Fruit fly (Drosophila melanogaster): ENCODE results near the gene CG15386.

CG15386 gene

DNA sequence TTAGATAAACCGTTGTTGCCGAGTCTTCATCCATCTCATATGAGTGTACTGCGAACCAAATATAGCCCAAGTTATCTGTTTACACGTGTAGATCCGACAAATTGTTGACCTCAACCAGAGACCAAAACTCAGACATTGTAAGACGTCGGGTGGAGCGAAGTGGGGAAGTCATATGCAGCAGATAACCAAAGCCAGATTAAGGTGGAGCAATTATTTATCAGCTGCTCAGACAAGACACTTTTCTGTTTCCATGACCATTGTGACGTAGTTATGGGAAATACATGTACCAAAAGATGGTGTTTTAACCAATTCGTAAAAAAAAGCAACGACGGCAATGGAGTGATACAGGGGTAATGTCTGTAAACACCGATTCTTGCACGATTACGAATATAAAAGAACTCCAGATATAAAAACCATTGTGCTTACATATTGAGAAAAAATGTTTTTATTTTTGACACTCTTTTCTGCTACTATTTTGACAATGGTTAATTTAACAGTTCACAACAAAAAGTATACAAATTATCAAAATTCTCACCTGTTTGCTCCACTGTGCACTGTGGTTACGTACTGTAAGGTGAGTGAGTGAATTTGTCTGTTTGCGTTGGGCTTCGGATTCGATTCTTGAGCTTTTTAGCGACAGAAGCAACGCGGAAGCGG is 39.6 kb downstream of the CG15386 start (continued):
- TF ChIP-seq CG13894 (tag; optimal IDR thresholded peaks at IDR 0.05) (no peak), gro (GFP tag; optimal IDR thresholded peaks at IDR 0.05) (peak; percentile 62), dan (GFP tag; IDR thresholded peaks at IDR 0.05) (no peak), pita (GFP tag; optimal IDR thresholded peaks at IDR 0.05) (no peak), jumu (GFP tag; optimal IDR thresholded peaks at IDR 0.05) (peak; percentile 27), tx (GFP tag; optimal IDR thresholded peaks at IDR 0.05) (peak; percentile 21), CG16863 (GFP tag; optimal IDR thresholded peaks at IDR 0.05) (peak; percentile 61), zfh2 (GFP tag; optimal IDR thresholded peaks at IDR 0.05) (peak; percentile 40), rib (GFP tag; IDR thresholded peaks at IDR 0.05) (no peak), Bteb2 (GFP tag; optimal IDR thresholded peaks at IDR 0.05) (no peak), toy (GFP tag; IDR thresholded peaks at IDR 0.05) (no peak), CG10274 (GFP tag; optimal IDR thresholded peaks at IDR 0.05) (peak; percentile 25), ftz-f1 (GFP tag; optimal IDR thresholded peaks at IDR 0.05) (no peak), CG2120 (GFP tag; optimal IDR thresholded peaks at IDR 0.05) (peak; percentile 75), CG17912 (GFP tag; optimal IDR thresholded peaks at IDR 0.05) (no peak), CG2199 (GFP tag; IDR thresholded peaks at IDR 0.05) (no peak), CG11093 (GFP tag; IDR thresholded peaks at IDR 0.05) (peak; percentile 14; the same call in 1 of the 3 replicates), CG2678 (tag; optimal IDR thresholded peaks at IDR 0.05) (peak; percentile 53), ham (GFP tag; IDR thresholded peaks at IDR 0.05) (no peak), CG14050 (GFP tag; IDR thresholded peaks at IDR 0.05) (peak; percentile 45; the same call in 2 of the 3 replicates), Atf-2 (GFP tag; optimal IDR thresholded peaks at IDR 0.05) (peak; percentile 50), CG42726 (GFP tag; IDR thresholded peaks at IDR 0.05; ENCODE audit: partially characterized antibody) (no peak), CG6791 (GFP tag; IDR thresholded peaks at IDR 0.05; ENCODE audit: partially characterized antibody) (no peak), CG8765 (GFP tag; IDR thresholded peaks at IDR 0.05) (no peak), Dbx (GFP tag; IDR thresholded peaks at IDR 0.05) (0 out of 3 replicates have a peak, but pooled peaks have one; percentile 28), Sox100B (GFP tag; optimal IDR thresholded peaks at IDR 0.05) (peak; percentile 40), dysf (GFP tag; IDR thresholded peaks at IDR 0.05) (peak; percentile 66), CG6689 (GFP tag; IDR thresholded peaks at IDR 0.05) (0 out of 2 replicates have a peak, but pooled peaks have one; percentile 25), corto (GFP tag; optimal IDR thresholded peaks at IDR 0.05) (peak; percentile 53), grau (tag; optimal IDR thresholded peaks at IDR 0.05) (peak; percentile 61), jing (GFP tag; optimal IDR thresholded peaks at IDR 0.05) (no peak), HLH54F (GFP tag; optimal IDR thresholded peaks at IDR 0.05) (peak; percentile 56), CG9215 (GFP tag; IDR thresholded peaks at IDR 0.05) (0 out of 2 replicates have a peak, but pooled peaks have one; percentile 31), Meics (GFP tag; optimal IDR thresholded peaks at IDR 0.05) (peak; percentile 62), CG17612 (GFP tag; IDR thresholded peaks at IDR 0.05) (no peak), az2 (GFP tag; optimal IDR thresholded peaks at IDR 0.05) (peak; percentile 52), Sin3A (optimal IDR thresholded peaks at IDR 0.05) (no peak), Trl (optimal IDR thresholded peaks at IDR 0.05) (no peak), Trl (GFP tag; optimal IDR thresholded peaks at IDR 0.05) (peak; percentile 41), Dref (GFP tag; IDR thresholded peaks at IDR 0.05) (no peak), Fer3 (tag; optimal IDR thresholded peaks at IDR 0.05) (peak; percentile 25), Fer1 (GFP tag; optimal IDR thresholded peaks at IDR 0.05) (peak; percentile 43), PHDP (tag; optimal IDR thresholded peaks at IDR 0.05) (peak; percentile 50), D19A (tag; optimal IDR thresholded peaks at IDR 0.05) (peak; percentile 39), BtbVII (GFP tag; optimal IDR thresholded peaks at IDR 0.05) (no peak), row (GFP tag; IDR thresholded peaks at IDR 0.05) (peak; percentile 68), ranshi (GFP tag; IDR thresholded peaks at IDR 0.05) (0 out of 2 replicates have a peak, but pooled peaks have one; percentile 13), CG10543 (GFP tag; optimal IDR thresholded peaks at IDR 0.05) (peak; percentile 16), grn (GFP tag; optimal IDR thresholded peaks at IDR 0.05) (peak; percentile 63), Xbp1 (GFP tag; optimal IDR thresholded peaks at IDR 0.05) (peak; percentile 48), Atf6 (GFP tag; IDR thresholded peaks at IDR 0.05) (peak; percentile 58; the same call in 1 of the 2 replicates)

Measured in whole organism, embryonic.